Fruit fly (Drosophila melanogaster): ENCODE results near the gene CG6310.
A peak's percentile ranks its signal among the peaks of the same experiment; 100 is the strongest.

CG6310 gene

dm6 chr3L:11096195-11096908 is 26.7 kb upstream of the CG6310 start, which contains the start of the genes CG46439, Iyd and CG33947 (continued):
- no peak for TF ChIP-seq klu (GFP tag; IDR thresholded peaks at IDR 0.05)
- no peak for TF ChIP-seq Tbp (GFP tag; optimal IDR thresholded peaks at IDR 0.05)
- TF ChIP-seq CG6272 (GFP tag; IDR thresholded peaks at IDR 0.05): no peak
- TF ChIP-seq CG4360 (GFP tag; IDR thresholded peaks at IDR 0.05): peak; percentile 38; the same call in 1 of the 2 replicates
- TF ChIP-seq CG17385 (GFP tag; optimal IDR thresholded peaks at IDR 0.05): peak; percentile 80
- TF ChIP-seq gce (GFP tag; IDR thresholded peaks at IDR 0.05): 0 out of 3 replicates have a peak, but pooled peaks have one; percentile 41
- peak; percentile 70 for TF ChIP-seq stwl (tag; optimal IDR thresholded peaks at IDR 0.05)
- peak; percentile 5 for TF ChIP-seq CG2712 (tag; optimal IDR thresholded peaks at IDR 0.05)
- TF ChIP-seq emc (GFP tag; optimal IDR thresholded peaks at IDR 0.05): no peak
- no peak for TF ChIP-seq sisA (GFP tag; IDR thresholded peaks at IDR 0.05)
- TF ChIP-seq gt (GFP tag; IDR thresholded peaks at IDR 0.05): no peak
- TF ChIP-seq sim (GFP tag; IDR thresholded peaks at IDR 0.05): no peak
- TF ChIP-seq CG8924 (tag; optimal IDR thresholded peaks at IDR 0.05): no peak
- no peak for TF ChIP-seq CG11456 (GFP tag; IDR thresholded peaks at IDR 0.05)
- TF ChIP-seq CG2129 (GFP tag; IDR thresholded peaks at IDR 0.05; ENCODE audit: partially characterized antibody): no peak
- no peak for TF ChIP-seq Mrtf (GFP tag; IDR thresholded peaks at IDR 0.05)
- peak; percentile 45 for TF ChIP-seq E2f2 (GFP tag; IDR thresholded peaks at IDR 0.05)
- peak; percentile 71 for TF ChIP-seq Drgx (GFP tag; IDR thresholded peaks at IDR 0.05)
- no peak for TF ChIP-seq pum (GFP tag; optimal IDR thresholded peaks at IDR 0.05)
- peak; percentile 55; the same call in 1 of the 2 replicates for TF ChIP-seq E2f1 (GFP tag; IDR thresholded peaks at IDR 0.05)
- peak; percentile 82 for TF ChIP-seq ftz-f1 (GFP tag; optimal IDR thresholded peaks at IDR 0.05)
- peak; percentile 19 for TF ChIP-seq CG10209 (GFP tag; optimal IDR thresholded peaks at IDR 0.05)
- no peak for TF ChIP-seq ind (GFP tag; optimal IDR thresholded peaks at IDR 0.05)
- TF ChIP-seq fd3F (GFP tag; optimal IDR thresholded peaks at IDR 0.05): no peak
- TF ChIP-seq Elba2 (GFP tag; optimal IDR thresholded peaks at IDR 0.05): peak; percentile 24
- no peak for TF ChIP-seq Spps (tag; optimal IDR thresholded peaks at IDR 0.05)
- no peak for TF ChIP-seq tx (GFP tag; optimal IDR thresholded peaks at IDR 0.05)
- peak; percentile 14 for TF ChIP-seq CG17359 (tag; optimal IDR thresholded peaks at IDR 0.05)
- no peak for TF ChIP-seq hkb (optimal IDR thresholded peaks at IDR 0.05)
- TF ChIP-seq hkb (GFP tag; IDR thresholded peaks at IDR 0.05): peak; percentile 37; the same call in 1 of the 2 replicates
- no peak for TF ChIP-seq CG8359 (GFP tag; optimal IDR thresholded peaks at IDR 0.05; ENCODE audit: borderline replicate concordance)
- TF ChIP-seq chm (GFP tag; IDR thresholded peaks at IDR 0.05): no peak; the same call in 1 of the 2 replicates
- TF ChIP-seq CG3065 (GFP tag; optimal IDR thresholded peaks at IDR 0.05): no peak
- TF ChIP-seq sens (GFP tag): peak; percentile 82
- peak; percentile 11 for TF ChIP-seq sug (tag; optimal IDR thresholded peaks at IDR 0.05)
- no peak for TF ChIP-seq D (optimal IDR thresholded peaks at IDR 0.05)
- no peak for TF ChIP-seq D (GFP tag; optimal IDR thresholded peaks at IDR 0.05)
- TF ChIP-seq chinmo (GFP tag; IDR thresholded peaks at IDR 0.05; ENCODE audit: partially characterized antibody): 0 out of 4 replicates have a peak, but pooled peaks have one; percentile 76
- TF ChIP-seq B-H1 (GFP tag; IDR thresholded peaks at IDR 0.05): no peak
- TF ChIP-seq Taf1 (GFP tag; IDR thresholded peaks at IDR 0.05): no peak
- TF ChIP-seq Dfd (GFP tag; optimal IDR thresholded peaks at IDR 0.05): no peak
- TF ChIP-seq Optix (GFP tag; IDR thresholded peaks at IDR 0.05): 0 out of 3 replicates have a peak, but pooled peaks have one; percentile 6
- no peak for TF ChIP-seq sob (GFP tag; IDR thresholded peaks at IDR 0.05)
- 0 out of 2 replicates have a peak, but pooled peaks have one; percentile 28 for TF ChIP-seq ato (GFP tag; IDR thresholded peaks at IDR 0.05; ENCODE audit: partially characterized antibody)
- TF ChIP-seq unpg (GFP tag; optimal IDR thresholded peaks at IDR 0.05): peak; percentile 17
- peak; percentile 37 for TF ChIP-seq pzg (GFP tag; optimal IDR thresholded peaks at IDR 0.05)
- no peak for TF ChIP-seq CG33557 (GFP tag; optimal IDR thresholded peaks at IDR 0.05)
- TF ChIP-seq row (GFP tag; IDR thresholded peaks at IDR 0.05): peak; percentile 35; the same call in 1 of the 3 replicates
- peak; percentile 37 for TF ChIP-seq CG2116 (GFP tag; optimal IDR thresholded peaks at IDR 0.05)
- TF ChIP-seq Chrac-16 (GFP tag; optimal IDR thresholded peaks at IDR 0.05): no peak
- peak; percentile 60 for TF ChIP-seq sqz (GFP tag; optimal IDR thresholded peaks at IDR 0.05)
